Fruit fly (Drosophila melanogaster) whole organism, embryonic: ENCODE data around the gene AstA-R1.

Experiments used
- BtbVII ChIP-seq: fragments of 200-800 bp; sonication (Bioruptor generic); optimal IDR thresholded peaks from 3 replicates; lab custom pipeline; 2017; ENCODE audit warnings: missing biosample characterization, mild to moderate bottlenecking, missing genetic modification characterization
- CG10462 ChIP-seq: fragments of 200-800 bp; sonication (Bioruptor generic); optimal IDR thresholded peaks from 2 replicates; lab custom pipeline; 2016; ENCODE audit warnings: missing biosample characterization, missing genetic modification characterization
- CG10654 ChIP-seq: fragments of 200-800 bp; sonication (Bioruptor generic); optimal IDR thresholded peaks from 2 replicates; lab custom pipeline; 2016; ENCODE audit warnings: missing biosample characterization, missing genetic modification characterization
- CG10959 ChIP-seq: fragments of 200-800 bp; sonication (Bioruptor generic); IDR thresholded peaks from 2 replicates; pipeline ENCODE4 v1.3.6; 2022; ENCODE audit warnings: missing biosample characterization, missing genetic modification characterization
- CG10979 ChIP-seq: fragments of 200-800 bp; sonication (Bioruptor generic); optimal IDR thresholded peaks from 2 replicates; lab custom pipeline; 2018; ENCODE audit warnings: missing biosample characterization, mild to moderate bottlenecking, missing genetic modification characterization, moderate library complexity
- CG11456 ChIP-seq: fragments of 200-800 bp; sonication (Bioruptor generic); IDR thresholded peaks from 3 replicates; pipeline ENCODE4 v1.3.6; 2022; ENCODE audit warnings: missing biosample characterization, missing genetic modification characterization
- CG12104 ChIP-seq: fragments of 200-800 bp; sonication (Bioruptor generic); optimal IDR thresholded peaks from 3 replicates; lab custom pipeline; 2016; ENCODE audit warnings: missing biosample characterization, missing genetic modification characterization
- CG12744 ChIP-seq: fragments of 200-800 bp; sonication (Bioruptor generic); optimal IDR thresholded peaks from 2 replicates; lab custom pipeline; 2016; ENCODE audit warnings: missing biosample characterization, missing genetic modification characterization
- CG12769 ChIP-seq: fragments of 200-800 bp; sonication (Bioruptor generic); optimal IDR thresholded peaks from 2 replicates; lab custom pipeline; 2019; ENCODE audit warnings: missing biosample characterization, mild to moderate bottlenecking, missing genetic modification characterization, moderate library complexity
- CG13624 ChIP-seq: fragments of 200-800 bp; sonication (Bioruptor generic); optimal IDR thresholded peaks from 2 replicates; lab custom pipeline; 2016; ENCODE audit warnings: missing biosample characterization, missing genetic modification characterization
- CG13775 ChIP-seq: fragments of 200-800 bp; sonication (Bioruptor generic); optimal IDR thresholded peaks from 3 replicates; lab custom pipeline; 2017; ENCODE audit warnings: missing biosample characterization, mild to moderate bottlenecking, missing genetic modification characterization
- CG15696 ChIP-seq: fragments of 200-800 bp; sonication (Bioruptor generic); optimal IDR thresholded peaks from 2 replicates; lab custom pipeline; 2019; ENCODE audit warnings: missing biosample characterization, mild to moderate bottlenecking, missing genetic modification characterization, moderate library complexity
- CG1603 ChIP-seq: fragments of 200-800 bp; sonication (Bioruptor generic); optimal IDR thresholded peaks from 2 replicates; lab custom pipeline; 2019; ENCODE audit warnings: missing biosample characterization, mild to moderate bottlenecking, missing genetic modification characterization, moderate library complexity
- CG1647 ChIP-seq: fragments of 200-800 bp; sonication (Bioruptor generic); optimal IDR thresholded peaks from 3 replicates; lab custom pipeline; 2016; ENCODE audit warnings: missing biosample characterization, missing genetic modification characterization
- CG18262 ChIP-seq: fragments of 200-800 bp; optimal IDR thresholded peaks from 3 replicates; lab custom pipeline; 2019; ENCODE audit warnings: missing biosample characterization, mild to moderate bottlenecking, missing genetic modification characterization, moderate library complexity
- CG18619 ChIP-seq: fragments of 200-800 bp; sonication (Bioruptor generic); optimal IDR thresholded peaks from 3 replicates; lab custom pipeline; 2017; ENCODE audit warnings: missing biosample characterization, mild to moderate bottlenecking, missing genetic modification characterization
- CG30431 ChIP-seq: fragments of 200-800 bp; sonication (Bioruptor generic); optimal IDR thresholded peaks from 2 replicates; lab custom pipeline; 2017; ENCODE audit warnings: missing biosample characterization, missing genetic modification characterization
- CG33557 ChIP-seq: fragments of 200-800 bp; sonication (Bioruptor generic); optimal IDR thresholded peaks from 2 replicates; lab custom pipeline; 2019; ENCODE audit warnings: missing biosample characterization, mild to moderate bottlenecking, missing genetic modification characterization, moderate library complexity
- CG7357 ChIP-seq: fragments of 200-800 bp; sonication (Bioruptor generic); IDR thresholded peaks from 3 replicates; pipeline ENCODE4 v1.3.6; 2022; ENCODE audit warnings: missing biosample characterization, missing genetic modification characterization
- CG7786 ChIP-seq: fragments of 200-800 bp; sonication (Bioruptor generic); optimal IDR thresholded peaks from 2 replicates; lab custom pipeline; 2016; ENCODE audit warnings: missing biosample characterization, missing genetic modification characterization
- CG9437 ChIP-seq: fragments of 200-800 bp; sonication (Bioruptor generic); optimal IDR thresholded peaks from 2 replicates; lab custom pipeline; 2018; ENCODE audit warnings: missing biosample characterization, mild to moderate bottlenecking, missing genetic modification characterization
- CG9797 ChIP-seq: fragments of 200-800 bp; sonication (Bioruptor generic); optimal IDR thresholded peaks from 3 replicates; lab custom pipeline; 2018; ENCODE audit warnings: missing biosample characterization, mild to moderate bottlenecking, missing genetic modification characterization
- Camta ChIP-seq: fragments of 200-800 bp; sonication (Bioruptor generic); optimal IDR thresholded peaks from 2 replicates; lab custom pipeline; 2016; ENCODE audit warnings: missing biosample characterization, missing genetic modification characterization
- CrebB ChIP-seq: fragments of 200-800 bp; sonication (Bioruptor generic); optimal IDR thresholded peaks from 3 replicates; lab custom pipeline; 2018; ENCODE audit warnings: missing biosample characterization, mild to moderate bottlenecking, missing genetic modification characterization
- Dad ChIP-seq: fragments of 200-800 bp; sonication (Bioruptor generic); optimal IDR thresholded peaks from 3 replicates; lab custom pipeline; 2016; ENCODE audit warnings: missing biosample characterization, missing genetic modification characterization
- Dbx ChIP-seq: fragments of 200-800 bp; sonication (Bioruptor generic); IDR thresholded peaks from 3 replicates; pipeline ENCODE4 v1.3.6; 2022; ENCODE audit warnings: missing biosample characterization, missing genetic modification characterization
- Doc2 ChIP-seq: fragments of 200-800 bp; sonication (Bioruptor generic); IDR thresholded peaks from 2 replicates; pipeline ENCODE4 v1.3.6; 2022; ENCODE audit warnings: missing biosample characterization, missing genetic modification characterization
- Gsc ChIP-seq: fragments of 200-800 bp; sonication (Bioruptor generic); IDR thresholded peaks from 2 replicates; pipeline ENCODE4 v1.3.6; 2022; ENCODE audit warnings: missing biosample characterization, missing genetic modification characterization
- Myb ChIP-seq: fragments of 200-800 bp; sonication (Bioruptor generic); optimal IDR thresholded peaks from 2 replicates; lab custom pipeline; 2016; ENCODE audit warnings: missing biosample characterization, missing genetic modification characterization
- Oaz ChIP-seq: fragments of 200-800 bp; sonication (Bioruptor generic); IDR thresholded peaks from 2 replicates; pipeline ENCODE4 v1.3.6; 2022; ENCODE audit warnings: missing biosample characterization, missing genetic modification characterization
- Scr ChIP-seq: fragments of 200-800 bp; sonication (Bioruptor generic); IDR thresholded peaks from 2 replicates; pipeline ENCODE4 v1.3.6; 2022; ENCODE audit warnings: missing biosample characterization, missing genetic modification characterization; ENCODE audit not compliant: partially characterized antibody
- Side ChIP-seq: fragments of 200-800 bp; sonication (Bioruptor generic); optimal IDR thresholded peaks from 2 replicates; lab custom pipeline; 2016; ENCODE audit warnings: missing biosample characterization, missing genetic modification characterization
- Sox100B ChIP-seq: fragments of 200-800 bp; sonication (Bioruptor generic); optimal IDR thresholded peaks from 3 replicates; lab custom pipeline; 2018; ENCODE audit warnings: missing biosample characterization, mild to moderate bottlenecking, missing genetic modification characterization
- Sry-β ChIP-seq: fragments of 200-800 bp; sonication (Bioruptor generic); optimal IDR thresholded peaks from 2 replicates; lab custom pipeline; 2018; ENCODE audit warnings: missing biosample characterization, mild to moderate bottlenecking, missing genetic modification characterization, moderate library complexity
- Xrp1 ChIP-seq: fragments of 200-800 bp; sonication (Bioruptor generic); IDR thresholded peaks from 2 replicates; pipeline ENCODE4 v1.3.6; 2022; ENCODE audit warnings: missing biosample characterization, missing genetic modification characterization
- ato ChIP-seq: fragments of 200-800 bp; sonication (Bioruptor generic); IDR thresholded peaks from 2 replicates; pipeline ENCODE4 v1.3.6; 2022; ENCODE audit warnings: missing biosample characterization, missing genetic modification characterization; ENCODE audit not compliant: partially characterized antibody
- bab2 ChIP-seq: fragments of 200-800 bp; sonication (Bioruptor generic); optimal IDR thresholded peaks from 2 replicates; lab custom pipeline; 2016; ENCODE audit warnings: missing biosample characterization, missing genetic modification characterization
- bcd ChIP-seq: fragments of 200-800 bp; sonication (Bioruptor generic); optimal IDR thresholded peaks from 2 replicates; lab custom pipeline; 2017; ENCODE audit warnings: missing biosample characterization, mild to moderate bottlenecking, missing genetic modification characterization
- br ChIP-seq: fragments of >200 bp; optimal IDR thresholded peaks from 2 replicates; lab custom pipeline; 2017
- cato ChIP-seq: fragments of 200-800 bp; sonication (Bioruptor generic); optimal IDR thresholded peaks from 2 replicates; lab custom pipeline; 2016; ENCODE audit warnings: missing biosample characterization, missing genetic modification characterization, borderline replicate concordance
- fd96Cb ChIP-seq: fragments of 200-800 bp; sonication (Bioruptor generic); optimal IDR thresholded peaks from 2 replicates; lab custom pipeline; 2018; ENCODE audit warnings: missing biosample characterization, mild to moderate bottlenecking, missing genetic modification characterization, moderate library complexity
- gfzf ChIP-seq: fragments of 200-800 bp; sonication (Bioruptor generic); optimal IDR thresholded peaks from 2 replicates; lab custom pipeline; 2016; ENCODE audit warnings: missing biosample characterization, mild to moderate bottlenecking, missing genetic modification characterization, moderate library complexity
- her ChIP-seq: fragments of 200-800 bp; sonication (Bioruptor generic); optimal IDR thresholded peaks from 2 replicates; lab custom pipeline; 2016; ENCODE audit warnings: missing biosample characterization, missing genetic modification characterization
- lola ChIP-seq, 3 experiments: fragments of >200 bp in 2 of 3; fragments of 200-800 bp in 1 of 3; sonication (Bioruptor generic) in 1 of 3; optimal IDR thresholded peaks; 2 replicates each; lab custom pipeline; 2017 to 2019; ENCODE audit warnings: missing biosample characterization in 3 of 3, missing genetic modification characterization in 3 of 3, mild to moderate bottlenecking in 1 of 3, moderate library complexity in 1 of 3
- nmo ChIP-seq: fragments of 200-800 bp; sonication (Bioruptor generic); optimal IDR thresholded peaks from 2 replicates; lab custom pipeline; 2018; ENCODE audit warnings: missing biosample characterization, mild to moderate bottlenecking, missing genetic modification characterization, moderate library complexity
- onecut ChIP-seq: fragments of 200-800 bp; sonication (Bioruptor generic); IDR thresholded peaks from 2 replicates; pipeline ENCODE4 v1.3.6; 2022; ENCODE audit warnings: missing biosample characterization, missing genetic modification characterization
- schlank ChIP-seq: fragments of 200-800 bp; sonication (Bioruptor generic); optimal IDR thresholded peaks from 2 replicates; lab custom pipeline; 2018; ENCODE audit warnings: missing biosample characterization, mild to moderate bottlenecking, missing genetic modification characterization
- sqz ChIP-seq: fragments of 200-800 bp; sonication (Bioruptor generic); optimal IDR thresholded peaks from 3 replicates; lab custom pipeline; 2018; ENCODE audit warnings: missing biosample characterization, mild to moderate bottlenecking, missing genetic modification characterization
- ssp ChIP-seq: fragments of 200-800 bp; sonication (Bioruptor generic); IDR thresholded peaks from 2 replicates; pipeline ENCODE4 v1.3.6; 2022; ENCODE audit warnings: missing biosample characterization, missing genetic modification characterization
- trh ChIP-seq: fragments of 200-800 bp; sonication (Bioruptor generic); optimal IDR thresholded peaks from 2 replicates; lab custom pipeline; 2016; ENCODE audit warnings: missing biosample characterization, missing genetic modification characterization

The AstA-R1 gene

DNA sequence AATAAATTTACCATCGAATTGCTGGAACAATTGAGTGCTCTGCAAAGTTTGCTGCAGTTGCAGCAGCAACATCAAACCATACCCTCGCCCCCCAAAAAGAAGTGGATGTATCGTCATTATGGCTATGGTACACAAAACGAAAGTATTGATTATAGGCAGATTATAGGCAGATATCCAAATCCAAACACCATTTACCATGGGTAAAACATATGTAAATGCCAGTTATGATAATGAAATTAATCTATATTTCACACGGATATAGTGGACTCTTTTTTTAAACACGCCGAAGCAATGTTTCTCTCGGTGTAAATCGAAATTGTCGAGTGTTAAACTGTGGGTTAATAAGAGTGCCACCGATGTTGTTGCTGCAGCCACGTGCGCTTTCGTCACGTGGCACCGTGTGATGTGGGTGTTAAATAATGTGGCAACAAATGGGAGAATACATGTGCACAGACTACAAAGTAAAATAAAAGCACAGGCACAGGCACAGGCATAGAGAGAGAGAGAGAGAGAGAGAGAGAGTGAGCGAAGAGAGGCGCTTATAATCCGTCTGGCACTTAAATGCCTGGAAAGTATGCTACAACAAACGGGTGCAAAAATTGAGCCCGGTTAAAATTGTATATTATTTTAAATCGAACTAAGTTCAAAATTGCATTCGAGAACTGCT, 122.3 kb downstream of the AstA-R1 start (continued):
- TF ChIP-seq Oaz (GFP tag; lab: Robert Waterston, UW) (no peak), Sry-β (GFP tag; lab: Kevin White, UChicago) (no peak), CrebB (no peak), BtbVII (GFP tag; lab: Kevin White, UChicago) (no peak), CG13624 (GFP tag; lab: Kevin White, UChicago) (no peak), cato (no peak), gfzf (GFP tag; lab: Kevin White, UChicago) (no peak), onecut (GFP tag; lab: Robert Waterston, UW) (no peak), CG7357 (GFP tag; lab: Robert Waterston, UW) (no peak), sqz (GFP tag; lab: Kevin White, UChicago) (no peak), CG30431 (GFP tag; lab: Kevin White, UChicago) (no peak), CG15696 (no peak), CG12744 (GFP tag; lab: Kevin White, UChicago) (no peak), CG1603 (tag; lab: Kevin White, UChicago) (peak; percentile 61), Dad (GFP tag; lab: Kevin White, UChicago) (no peak), CG10979 (peak; percentile 45), br (lab: Kevin White, UChicago) (no peak), CG10462 (no peak), Sox100B (GFP tag; lab: Kevin White, UChicago) (no peak), CG10959 (GFP tag; lab: Robert Waterston, UW) (no peak), nmo (no peak), CG18262 (peak; percentile 43), fd96Cb (tag; lab: Kevin White, UChicago) (peak; percentile 22), CG11456 (GFP tag; lab: Robert Waterston, UW) (no peak), CG1647 (GFP tag; lab: Kevin White, UChicago) (no peak), CG9437 (GFP tag; lab: Kevin White, UChicago) (no peak), CG9797 (GFP tag; lab: Kevin White, UChicago) (no peak), Side (GFP tag; lab: Kevin White, UChicago) (no peak), Myb (GFP tag; lab: Kevin White, UChicago) (no peak), lola (GFP tag; optimal IDR thresholded peaks at IDR 0.05; lab: Kevin White, UChicago) (peak in 1 of 3 experiments; percentile 34), Doc2 (no peak), Camta (no peak), schlank (tag; lab: Kevin White, UChicago) (no peak), CG12769 (tag; lab: Kevin White, UChicago) (no peak), ato (GFP tag; lab: Robert Waterston, UW) (no peak), CG13775 (GFP tag; lab: Kevin White, UChicago) (no peak), CG33557 (no peak), bcd (GFP tag; lab: Kevin White, UChicago) (no peak), Gsc (GFP tag; lab: Robert Waterston, UW) (no peak), CG7786 (GFP tag; lab: Kevin White, UChicago) (no peak), ssp (GFP tag; lab: Robert Waterston, UW) (no peak), her (GFP tag; lab: Kevin White, UChicago) (no peak), CG18619 (GFP tag; lab: Kevin White, UChicago) (no peak), bab2 (no peak), Dbx (GFP tag; lab: Robert Waterston, UW) (no peak), CG12104 (GFP tag; lab: Kevin White, UChicago) (no peak), trh (GFP tag; lab: Kevin White, UChicago) (no peak), CG10654 (GFP tag; lab: Kevin White, UChicago) (no peak), Scr (no peak), Xrp1 (GFP tag; lab: Robert Waterston, UW) (0 out of 2 replicates have a peak, but pooled peaks have one; percentile 6)
